Worm (Caenorhabditis elegans): ENCODE results near the gene Y67A10A.7.

ce11 chrIV:14339657-14340056 lies 34.3 kb upstream of the Y67A10A.7 start, which contains the start of gene Y67A10A.11:
- TF ChIP-seq rnt-1 (tag; optimal IDR thresholded peaks at IDR 0.05) (no peak), pha-4 (tag; optimal IDR thresholded peaks at IDR 0.05) (no peak), K02D7.2 (tag; optimal IDR thresholded peaks at IDR 0.05) (no peak), pag-3 (tag; optimal IDR thresholded peaks at IDR 0.05; ENCODE audit: borderline replicate concordance) (no peak), K09A11.1 (tag; optimal IDR thresholded peaks at IDR 0.05; ENCODE audit: insufficient read depth) (no peak), ceh-24 (tag; optimal IDR thresholded peaks at IDR 0.05) (no peak)

Measured in whole organism, late embryonic.